Worm (Caenorhabditis elegans) whole organism, L1 larva: Measurements from ENCODE around the gene R151.10.
A peak's percentile ranks its signal among the peaks of the same experiment; 100 is the strongest.

Source experiments
- C16A3.4 ChIP-seq: fragments of 150-350 bp; optimal IDR thresholded peaks from 2 replicates; lab custom pipeline; 2014; ENCODE audit warnings: missing biosample characterization, missing genetic modification characterization
- alr-1 ChIP-seq: fragments of 200-800 bp; sonication (Bioruptor generic); optimal IDR thresholded peaks from 2 replicates; lab custom pipeline; 2018; ENCODE audit warnings: borderline replicate concordance, mild to moderate bottlenecking, missing genetic modification characterization, missing compliant biosample characterization
- ama-1 ChIP-seq: fragments of 150-350 bp; optimal IDR thresholded peaks from 2 replicates; lab custom pipeline; 2014
- blmp-1 ChIP-seq: fragments of 150-350 bp; optimal IDR thresholded peaks from 2 replicates; lab custom pipeline; 2014; ENCODE audit warnings: missing biosample characterization, missing genetic modification characterization
- ceh-63 ChIP-seq: fragments of 200-800 bp; sonication (Bioruptor generic); optimal IDR thresholded peaks from 2 replicates; lab custom pipeline; 2018; ENCODE audit warnings: mild to moderate bottlenecking, missing genetic modification characterization, missing compliant biosample characterization
- ceh-82 ChIP-seq, 3 experiments: fragments of 150-350 bp in 1 of 3; sonication (generic microtip) in 2 of 3; optimal IDR thresholded peaks; 2 replicates each; lab custom pipeline; 2014 to 2017; ENCODE audit warnings: missing biosample characterization in 3 of 3, missing genetic modification characterization in 3 of 3
- ceh-88 ChIP-seq: fragments of 200-800 bp; sonication (Bioruptor generic); IDR thresholded peaks from 2 replicates; pipeline ENCODE4 v1.3.6; 2022; ENCODE audit warnings: missing genetic modification characterization, missing compliant biosample characterization
- ceh-90 ChIP-seq: sonication (generic microtip); optimal IDR thresholded peaks from 2 replicates; lab custom pipeline; 2016; ENCODE audit warnings: missing genetic modification characterization, missing compliant biosample characterization
- ces-1 ChIP-seq: fragments of 150-350 bp; optimal IDR thresholded peaks from 2 replicates; lab custom pipeline; 2014; ENCODE audit warnings: missing biosample characterization, missing genetic modification reagents, missing genetic modification characterization
- efl-3 ChIP-seq: fragments of 200-800 bp; sonication (Bioruptor generic); optimal IDR thresholded peaks from 2 replicates; lab custom pipeline; 2018; ENCODE audit warnings: mild to moderate bottlenecking, missing genetic modification characterization, missing compliant biosample characterization
- elt-2 ChIP-seq: sonication (generic microtip); optimal IDR thresholded peaks from 2 replicates; lab custom pipeline; 2016; ENCODE audit warnings: missing genetic modification characterization, mild to moderate bottlenecking, inconsistent platforms, missing compliant biosample characterization, missing genetic modification reagents
- elt-3 ChIP-seq, 6 experiments: fragments of 150-350 bp in 1 of 6; sonication (generic microtip); optimal IDR thresholded peaks; 2 replicates each; lab custom pipeline; 2017 to 2018; ENCODE audit warnings: missing biosample characterization in 6 of 6, missing genetic modification characterization in 6 of 6, inconsistent platforms in 1 of 6
- ets-5 ChIP-seq: fragments of 200-800 bp; sonication (Bioruptor generic); IDR thresholded peaks from 2 replicates; pipeline ENCODE4 v1.3.6; 2022; ENCODE audit warnings: missing genetic modification characterization, missing compliant biosample characterization
- fkh-10 ChIP-seq: sonication (generic microtip); optimal IDR thresholded peaks from 2 replicates; lab custom pipeline; 2017; ENCODE audit warnings: missing biosample characterization, missing genetic modification reagents, missing genetic modification characterization
- fos-1 ChIP-seq: fragments of 150-350 bp; optimal IDR thresholded peaks from 2 replicates; lab custom pipeline; 2014; ENCODE audit warnings: missing biosample characterization, missing genetic modification characterization
- hlh-17 ChIP-seq: fragments of 200-800 bp; sonication (Bioruptor generic); optimal IDR thresholded peaks from 2 replicates; lab custom pipeline; 2018; ENCODE audit warnings: missing genetic modification characterization, mild to moderate bottlenecking, missing compliant biosample characterization, moderate library complexity, borderline replicate concordance
- hlh-4 ChIP-seq: sonication (generic microtip); optimal IDR thresholded peaks from 2 replicates; lab custom pipeline; 2016; ENCODE audit warnings: mild to moderate bottlenecking, missing genetic modification characterization, missing compliant biosample characterization
- hpl-2 ChIP-seq: fragments of 150-350 bp; optimal IDR thresholded peaks from 2 replicates; lab custom pipeline; 2014; ENCODE audit warnings: missing biosample characterization, missing genetic modification reagents, missing genetic modification characterization
- isw-1 ChIP-seq: fragments of 200-800 bp; sonication (Bioruptor generic); IDR thresholded peaks from 2 replicates; pipeline ENCODE4 v1.3.6; 2022; ENCODE audit warnings: missing genetic modification characterization, missing compliant biosample characterization
- lin-14 ChIP-seq: fragments of 200-800 bp; sonication (Bioruptor generic); optimal IDR thresholded peaks from 2 replicates; lab custom pipeline; 2018; ENCODE audit warnings: mild to moderate bottlenecking, missing genetic modification characterization, moderate library complexity, missing compliant biosample characterization
- lin-15B ChIP-seq: fragments of 150-350 bp; sonication (generic microtip); optimal IDR thresholded peaks from 3 replicates; lab custom pipeline; 2014; ENCODE audit warnings: missing biosample characterization, missing genetic modification characterization
- lin-35 ChIP-seq, 2 experiments: fragments of 150-350 bp; optimal IDR thresholded peaks; 2 replicates each; lab custom pipeline; 2014; ENCODE audit warnings: missing biosample characterization in 2 of 2, missing genetic modification characterization in 2 of 2, missing genetic modification reagents in 2 of 2
- lir-3 ChIP-seq: sonication (generic microtip); optimal IDR thresholded peaks from 2 replicates; lab custom pipeline; 2016; ENCODE audit warnings: mild to moderate bottlenecking, missing genetic modification characterization, moderate library complexity, missing compliant biosample characterization; ENCODE audit not compliant: poor library complexity
- mab-9 ChIP-seq: fragments of 200-800 bp; sonication (Bioruptor generic); IDR thresholded peaks from 2 replicates; pipeline ENCODE4 v1.3.6; 2022; ENCODE audit warnings: missing genetic modification reagents, missing genetic modification characterization, missing compliant biosample characterization
- mef-2 ChIP-seq: fragments of 150-350 bp; optimal IDR thresholded peaks from 2 replicates; lab custom pipeline; 2014; ENCODE audit warnings: missing biosample characterization, missing genetic modification characterization
- mep-1 ChIP-seq: fragments of 150-350 bp; optimal IDR thresholded peaks from 2 replicates; lab custom pipeline; 2014; ENCODE audit warnings: missing biosample characterization, missing genetic modification characterization
- nhr-12 ChIP-seq: sonication (generic microtip); optimal IDR thresholded peaks from 2 replicates; lab custom pipeline; 2017; ENCODE audit warnings: missing biosample characterization, missing genetic modification characterization
- nhr-71 ChIP-seq: sonication (generic microtip); optimal IDR thresholded peaks from 2 replicates; lab custom pipeline; 2016; ENCODE audit warnings: mild to moderate bottlenecking, missing genetic modification characterization, moderate library complexity, missing compliant biosample characterization
- nhr-84 ChIP-seq: sonication (generic microtip); optimal IDR thresholded peaks from 2 replicates; lab custom pipeline; 2017; ENCODE audit warnings: missing biosample characterization, missing genetic modification characterization
- nhr-90 ChIP-seq: sonication (generic microtip); optimal IDR thresholded peaks from 2 replicates; lab custom pipeline; 2016; ENCODE audit warnings: mild to moderate bottlenecking, missing genetic modification characterization, missing compliant biosample characterization; ENCODE audit not compliant: poor library complexity
- pax-3 ChIP-seq: fragments of 200-800 bp; sonication (Bioruptor generic); optimal IDR thresholded peaks from 2 replicates; lab custom pipeline; 2018; ENCODE audit warnings: mild to moderate bottlenecking, missing genetic modification characterization, moderate library complexity, missing compliant biosample characterization
- rnt-1 ChIP-seq: sonication (generic microtip); optimal IDR thresholded peaks from 2 replicates; lab custom pipeline; 2016; ENCODE audit warnings: mild to moderate bottlenecking, missing genetic modification characterization, moderate library complexity, missing compliant biosample characterization
- snpc-4 ChIP-seq: fragments of 150-350 bp; optimal IDR thresholded peaks from 2 replicates; lab custom pipeline; 2014; ENCODE audit warnings: missing biosample characterization, missing genetic modification characterization
- sox-4 ChIP-seq: sonication (generic microtip); optimal IDR thresholded peaks from 2 replicates; lab custom pipeline; 2016; ENCODE audit warnings: missing genetic modification characterization, missing compliant biosample characterization
- sup-37 ChIP-seq: fragments of 200-800 bp; sonication (Bioruptor generic); optimal IDR thresholded peaks from 2 replicates; lab custom pipeline; 2018; ENCODE audit warnings: mild to moderate bottlenecking, missing genetic modification characterization, missing compliant biosample characterization
- swsn-7 ChIP-seq: sonication (generic microtip); optimal IDR thresholded peaks from 2 replicates; lab custom pipeline; 2016; ENCODE audit warnings: missing genetic modification characterization, missing compliant biosample characterization
- tbx-2 ChIP-seq: sonication (generic microtip); optimal IDR thresholded peaks from 2 replicates; lab custom pipeline; 2016; ENCODE audit warnings: missing genetic modification characterization, missing compliant biosample characterization
- tlp-1 ChIP-seq: fragments of 150-350 bp; optimal IDR thresholded peaks from 2 replicates; lab custom pipeline; 2014; ENCODE audit warnings: missing biosample characterization, missing genetic modification characterization
- unc-98 ChIP-seq: fragments of 200-800 bp; sonication (Bioruptor generic); IDR thresholded peaks from 2 replicates; pipeline ENCODE4 v1.3.6; 2022; ENCODE audit warnings: missing genetic modification characterization, missing compliant biosample characterization
- vab-15 ChIP-seq: sonication (generic microtip); optimal IDR thresholded peaks from 2 replicates; lab custom pipeline; 2017; ENCODE audit warnings: missing genotype, mild to moderate bottlenecking, missing genetic modification characterization, missing compliant biosample characterization
- xbp-1 ChIP-seq: sonication (generic microtip); optimal IDR thresholded peaks from 2 replicates; lab custom pipeline; 2016; ENCODE audit warnings: missing genetic modification characterization, missing compliant biosample characterization
- zag-1 ChIP-seq: fragments of 150-350 bp; optimal IDR thresholded peaks from 2 replicates; lab custom pipeline; 2014; ENCODE audit warnings: missing biosample characterization, missing genetic modification characterization
- ztf-11 ChIP-seq, 2 experiments: sonication (generic microtip); optimal IDR thresholded peaks; 2 replicates each; lab custom pipeline; 2016 to 2017; ENCODE audit warnings: missing genetic modification characterization in 2 of 2, missing biosample characterization in 1 of 2, missing compliant biosample characterization in 1 of 2
- ztf-4 ChIP-seq: fragments of 150-350 bp; optimal IDR thresholded peaks from 2 replicates; lab custom pipeline; 2014; ENCODE audit warnings: missing biosample characterization, missing genetic modification characterization

The R151.10 gene

DNA sequence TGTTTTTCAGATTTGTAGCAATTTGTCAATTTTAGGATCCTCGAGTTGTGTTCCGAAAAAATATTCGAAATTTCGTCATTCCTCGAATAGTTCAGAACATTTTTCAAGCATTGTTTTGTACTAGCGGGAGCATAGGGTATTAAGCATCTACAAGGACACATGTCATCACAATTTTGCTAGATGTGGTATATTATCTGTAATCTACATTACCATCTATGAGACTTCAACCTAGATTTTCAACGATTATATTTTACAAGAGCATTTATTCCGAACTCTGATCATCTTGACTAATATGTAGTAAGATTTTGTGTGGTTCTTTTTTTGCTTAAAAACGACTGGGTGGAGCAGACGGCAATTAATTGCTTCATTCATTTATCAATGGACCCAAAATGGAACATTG, 32.3 kb upstream of the R151.10 start:
- TF ChIP-seq fos-1 (tag; lab: Kevin White, UChicago), result no peak
- no peak for TF ChIP-seq tbx-2 (tag; lab: Kevin White, UChicago)
- no peak for TF ChIP-seq lin-15B (tag; lab: Kevin White, UChicago)
- no peak for TF ChIP-seq nhr-90 (tag; lab: Kevin White, UChicago)
- TF ChIP-seq elt-2 (tag; lab: Kevin White, UChicago), result no peak
- TF ChIP-seq mep-1 (tag; lab: Kevin White, UChicago), result no peak
- TF ChIP-seq ceh-90 (tag; lab: Kevin White, UChicago), result no peak
- TF ChIP-seq isw-1 (GFP tag; lab: Robert Waterston, UW), result no peak
- TF ChIP-seq pax-3 (tag; lab: Kevin White, UChicago), result no peak
- no peak for TF ChIP-seq tlp-1 (tag; lab: Kevin White, UChicago)
- TF ChIP-seq elt-3 (tag; optimal IDR thresholded peaks at IDR 0.05; lab: Kevin White, UChicago), result no peak
- TF ChIP-seq ets-5 (GFP tag; lab: Robert Waterston, UW), result no peak
- no peak for TF ChIP-seq lin-35 (GFP tag; optimal IDR thresholded peaks at IDR 0.05; lab: Kevin White, UChicago)
- TF ChIP-seq mab-9 (GFP tag; lab: Robert Waterston, UW), result no peak
- no peak for TF ChIP-seq lir-3 (tag; lab: Kevin White, UChicago)

DNA sequence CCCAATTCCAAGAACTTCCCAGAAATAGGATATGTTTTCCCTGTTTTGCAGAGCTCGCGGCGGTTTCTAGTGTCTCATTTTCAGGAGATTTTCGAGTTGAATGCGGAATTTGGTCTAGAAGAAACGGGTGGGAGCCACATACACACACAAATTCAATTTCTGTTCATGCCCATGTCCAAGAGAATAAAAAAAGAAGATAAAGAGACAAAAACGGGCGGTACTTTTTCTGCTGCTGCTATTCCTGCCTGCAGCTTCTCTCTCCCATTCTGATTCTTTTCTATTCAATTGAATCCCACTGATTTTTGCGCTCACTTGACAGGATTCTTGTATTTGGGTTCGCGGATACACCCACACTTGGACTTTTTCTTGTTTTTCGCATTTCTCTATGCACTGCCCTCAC, 31.9 kb upstream of the R151.10 start:
- TF ChIP-seq rnt-1 (no peak), fkh-10 (peak; percentile 50), nhr-84 (tag; lab: Kevin White, UChicago) (no peak), efl-3 (GFP tag; lab: Kevin White, UChicago) (no peak), lin-14 (GFP tag; lab: Kevin White, UChicago) (peak; percentile 34), hpl-2 (GFP tag; lab: Kevin White, UChicago) (no peak), nhr-12 (no peak)
- TF ChIP-seq, all 84 proteins: peak for 2

DNA sequence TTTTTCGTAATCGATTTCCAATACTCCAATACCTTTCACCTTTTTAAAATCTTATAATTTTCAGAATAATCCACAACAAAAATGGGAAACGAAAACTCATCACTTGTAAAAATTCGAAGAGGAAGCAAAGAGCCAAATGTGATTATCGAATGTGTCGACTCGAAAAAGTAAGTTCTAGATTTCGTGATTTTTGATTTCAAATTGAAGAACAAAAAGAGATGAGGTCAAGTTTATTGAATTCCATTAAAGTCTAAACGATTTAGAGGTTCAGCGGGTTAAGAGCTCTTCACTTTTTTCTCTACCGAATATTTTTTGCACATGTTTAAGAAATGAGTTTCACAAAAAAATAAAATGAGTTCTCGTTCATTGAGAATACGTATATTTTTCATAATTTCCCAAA, 28.2 kb upstream of the R151.10 start, which contains the start of gene B0361.4:
B0361.4 (plus strand) TSS at position 61 of the 400 bp plus-strand sequence.
- peak; percentile 18 for TF ChIP-seq lin-14 (GFP tag; lab: Kevin White, UChicago)
- peak; percentile 88 for TF ChIP-seq fkh-10
- TF ChIP-seq ztf-4 (tag; lab: Kevin White, UChicago), result no peak
- TF ChIP-seq elt-2 (tag; lab: Kevin White, UChicago), result no peak

DNA sequence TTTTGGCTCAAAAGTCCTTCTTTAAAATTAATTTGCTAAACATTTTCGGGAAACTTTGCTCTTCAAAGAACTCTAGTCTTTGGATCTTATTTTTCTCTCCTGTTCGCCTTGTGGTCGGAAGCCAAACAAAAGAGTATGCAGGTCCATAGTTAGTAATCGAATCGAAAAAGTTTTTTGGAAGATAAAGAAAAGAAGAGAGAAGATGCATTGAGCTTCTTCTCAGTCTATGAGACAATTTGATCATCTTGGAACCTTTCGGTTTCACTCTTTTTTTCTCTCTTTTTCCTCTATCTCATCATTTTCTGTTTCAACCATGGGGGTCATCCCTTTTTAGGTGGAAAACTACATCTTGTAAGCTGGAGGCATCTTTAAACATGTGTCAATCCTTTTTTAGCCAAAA, 22.9 kb upstream of the R151.10 start:
- TF ChIP-seq hlh-4 (tag; lab: Kevin White, UChicago), result no peak
- no peak for TF ChIP-seq alr-1 (tag; lab: Kevin White, UChicago)
- TF ChIP-seq C16A3.4, result no peak
- TF ChIP-seq unc-98 (GFP tag; lab: Robert Waterston, UW), result no peak
- no peak for TF ChIP-seq xbp-1 (tag; lab: Kevin White, UChicago)
- peak; percentile 82 for TF ChIP-seq ces-1 (GFP tag; lab: Kevin White, UChicago)
- no peak for TF ChIP-seq nhr-71 (tag; lab: Kevin White, UChicago)
- peak; percentile 72 for TF ChIP-seq lin-14 (GFP tag; lab: Kevin White, UChicago)
- TF ChIP-seq fkh-10, result peak; percentile 78
- TF ChIP-seq tlp-1 (tag; lab: Kevin White, UChicago), result no peak
- no peak for TF ChIP-seq blmp-1 (tag; lab: Kevin White, UChicago)
- TF ChIP-seq rnt-1, result no peak
- TF ChIP-seq zag-1, result no peak

- TF ChIP-seq ceh-90 (tag; lab: Kevin White, UChicago) (no peak), sox-4 (tag; lab: Kevin White, UChicago) (no peak), ama-1 (lab: Kevin White, UChicago) (no peak), ceh-82 (tag; optimal IDR thresholded peaks at IDR 0.05; lab: Kevin White, UChicago) (no peak), mep-1 (tag; lab: Kevin White, UChicago) (no peak), lir-3 (tag; lab: Kevin White, UChicago) (no peak), vab-15 (tag; lab: Kevin White, UChicago) (no peak), snpc-4 (tag; lab: Kevin White, UChicago) (no peak), elt-3 (tag; optimal IDR thresholded peaks at IDR 0.05; lab: Kevin White, UChicago) (no peak), blmp-1 (tag; lab: Kevin White, UChicago) (no peak), swsn-7 (no peak), nhr-90 (tag; lab: Kevin White, UChicago) (no peak), ceh-63 (GFP tag; lab: Kevin White, UChicago) (no peak), ztf-11 (tag; optimal IDR thresholded peaks at IDR 0.05; lab: Kevin White, UChicago) (no peak), ceh-88 (GFP tag; lab: Robert Waterston, UW) (no peak), mef-2 (tag; lab: Kevin White, UChicago) (no peak), sup-37 (GFP tag; lab: Kevin White, UChicago) (no peak), hlh-17 (GFP tag; lab: Kevin White, UChicago) (no peak)
Observed at ce11 chrIII:7247740-7248139, 17.0 kb upstream of the R151.10 start, which contains the start of gene zmp-6. Gene zmp-6 (minus strand): TSS chrIII:7247840.
